Fruit fly (Drosophila melanogaster) whole organism, embryonic: ENCODE data around the gene CHOp24.

Source experiments
- Aef1 ChIP-seq: fragments of 200-800 bp; sonication (Bioruptor generic); IDR thresholded peaks from 3 replicates; pipeline ENCODE4 v1.3.6; 2022; ENCODE audit warnings: missing biosample characterization, missing genetic modification characterization
- Asciz ChIP-seq: fragments of 200-800 bp; sonication (Bioruptor generic); optimal IDR thresholded peaks from 2 replicates; lab custom pipeline; 2017; ENCODE audit warnings: missing biosample characterization, mild to moderate bottlenecking, missing genetic modification characterization, missing genetic modification reagents
- BtbVII ChIP-seq: fragments of 200-800 bp; sonication (Bioruptor generic); optimal IDR thresholded peaks from 3 replicates; lab custom pipeline; 2017; ENCODE audit warnings: missing biosample characterization, mild to moderate bottlenecking, missing genetic modification characterization
- CG10565 ChIP-seq: fragments of 200-800 bp; sonication (Bioruptor generic); optimal IDR thresholded peaks from 3 replicates; lab custom pipeline; 2016; ENCODE audit warnings: missing biosample characterization, mild to moderate bottlenecking, missing genetic modification characterization
- CG12299 ChIP-seq: fragments of 200-800 bp; sonication (Bioruptor generic); optimal IDR thresholded peaks from 2 replicates; lab custom pipeline; 2018; ENCODE audit warnings: missing biosample characterization, mild to moderate bottlenecking, missing genetic modification characterization
- CG18599 ChIP-seq: fragments of 200-800 bp; sonication (Bioruptor generic); optimal IDR thresholded peaks from 3 replicates; lab custom pipeline; 2017; ENCODE audit warnings: missing biosample characterization, missing genetic modification characterization, mild to moderate bottlenecking, moderate library complexity, missing genetic modification reagents
- CG30403 ChIP-seq: fragments of 200-800 bp; sonication (Bioruptor generic); optimal IDR thresholded peaks from 3 replicates; lab custom pipeline; 2016; ENCODE audit warnings: missing biosample characterization, missing genetic modification characterization
- CG3726 ChIP-seq: fragments of 200-800 bp; sonication (Bioruptor generic); IDR thresholded peaks from 3 replicates; pipeline ENCODE4, ENCODE4 v1.3.6; 2022; ENCODE audit warnings: missing biosample characterization, missing genetic modification characterization
- CG3995 ChIP-seq: fragments of 200-800 bp; sonication (Bioruptor generic); optimal IDR thresholded peaks from 3 replicates; lab custom pipeline; 2016; ENCODE audit warnings: missing biosample characterization, missing genetic modification characterization
- CG4360 ChIP-seq: fragments of 200-800 bp; sonication (Bioruptor generic); IDR thresholded peaks from 2 replicates; pipeline ENCODE4 v1.3.6; 2022; ENCODE audit warnings: missing biosample characterization, missing genetic modification characterization
- CG4404 ChIP-seq: fragments of 200-800 bp; sonication (Bioruptor generic); IDR thresholded peaks from 2 replicates; pipeline ENCODE4 v1.3.6; 2022; ENCODE audit warnings: missing biosample characterization, missing genetic modification characterization
- CG4424 ChIP-seq: fragments of 200-800 bp; sonication (Bioruptor generic); optimal IDR thresholded peaks from 3 replicates; lab custom pipeline; 2016; ENCODE audit warnings: missing biosample characterization, missing genetic modification characterization
- CG6689 ChIP-seq: fragments of 200-800 bp; sonication (Bioruptor generic); IDR thresholded peaks from 2 replicates; pipeline ENCODE4 v1.3.6; 2022; ENCODE audit warnings: missing biosample characterization, missing genetic modification characterization
- CG6765 ChIP-seq: fragments of 200-800 bp; sonication (Bioruptor generic); optimal IDR thresholded peaks from 3 replicates; lab custom pipeline; 2017; ENCODE audit warnings: missing biosample characterization, mild to moderate bottlenecking, missing genetic modification characterization
- CG7745 ChIP-seq: fragments of 200-800 bp; sonication (Bioruptor generic); optimal IDR thresholded peaks from 2 replicates; lab custom pipeline; 2018; ENCODE audit warnings: missing biosample characterization, mild to moderate bottlenecking, missing genetic modification characterization, moderate library complexity
- Dll ChIP-seq: fragments of 200-800 bp; sonication (Bioruptor generic); IDR thresholded peaks from 4 replicates; pipeline ENCODE4 v1.3.6; 2022; ENCODE audit warnings: missing biosample characterization, missing genetic modification characterization; ENCODE audit not compliant: partially characterized antibody
- Gug ChIP-seq: fragments of 200-800 bp; sonication (Bioruptor generic); IDR thresholded peaks from 4 replicates; pipeline ENCODE4 v1.3.6; 2022; ENCODE audit warnings: missing biosample characterization, missing genetic modification characterization
- MBD-R2 ChIP-seq: fragments of 200-800 bp; sonication (Bioruptor generic); IDR thresholded peaks from 2 replicates; pipeline ENCODE4 v1.3.6; 2022; ENCODE audit warnings: missing biosample characterization, missing genetic modification characterization
- Mad ChIP-seq: fragments of 200-800 bp; sonication (Bioruptor generic); optimal IDR thresholded peaks from 2 replicates; lab custom pipeline; 2016; ENCODE audit warnings: missing biosample characterization, missing genetic modification characterization
- Max ChIP-seq: fragments of 200-800 bp; sonication (Bioruptor generic); optimal IDR thresholded peaks from 2 replicates; lab custom pipeline; 2016; ENCODE audit warnings: missing biosample characterization, mild to moderate bottlenecking, missing genetic modification characterization
- NK7.1 ChIP-seq: fragments of 200-800 bp; sonication (Bioruptor generic); optimal IDR thresholded peaks from 3 replicates; lab custom pipeline; 2016; ENCODE audit warnings: missing biosample characterization, missing genetic modification characterization
- Oaz ChIP-seq: fragments of 200-800 bp; sonication (Bioruptor generic); IDR thresholded peaks from 2 replicates; pipeline ENCODE4 v1.3.6; 2022; ENCODE audit warnings: missing biosample characterization, missing genetic modification characterization
- PHDP ChIP-seq: fragments of 200-800 bp; sonication (Bioruptor generic); optimal IDR thresholded peaks from 3 replicates; lab custom pipeline; 2018; ENCODE audit warnings: missing biosample characterization, mild to moderate bottlenecking, missing genetic modification characterization, moderate library complexity
- Rfx ChIP-seq: fragments of 200-800 bp; sonication (Bioruptor generic); IDR thresholded peaks from 2 replicates; pipeline ENCODE4 v1.3.6; 2022; ENCODE audit warnings: missing biosample characterization, missing genetic modification characterization
- Sry-β ChIP-seq: fragments of 200-800 bp; sonication (Bioruptor generic); optimal IDR thresholded peaks from 2 replicates; lab custom pipeline; 2018; ENCODE audit warnings: missing biosample characterization, mild to moderate bottlenecking, missing genetic modification characterization, moderate library complexity
- al ChIP-seq: fragments of 200-800 bp; sonication (Bioruptor generic); IDR thresholded peaks from 2 replicates; pipeline ENCODE4 v1.3.6; 2022; ENCODE audit warnings: missing biosample characterization, missing genetic modification characterization
- bab2 ChIP-seq: fragments of 200-800 bp; sonication (Bioruptor generic); optimal IDR thresholded peaks from 2 replicates; lab custom pipeline; 2016; ENCODE audit warnings: missing biosample characterization, missing genetic modification characterization
- bsh ChIP-seq, 2 experiments: fragments of 200-800 bp; sonication (Bioruptor generic); optimal IDR thresholded peaks; 2 replicates each; lab custom pipeline; 2017 to 2018; ENCODE audit warnings: mild to moderate bottlenecking in 2 of 2, missing biosample characterization in 2 of 2, missing genetic modification characterization in 2 of 2, moderate library complexity in 1 of 2
- crol ChIP-seq: fragments of 200-800 bp; sonication (Bioruptor generic); IDR thresholded peaks from 2 replicates; pipeline ENCODE4 v1.3.6; 2022; ENCODE audit warnings: missing biosample characterization, missing genetic modification characterization
- dpn ChIP-seq, 2 experiments: fragments of 200-800 bp; sonication (Bioruptor generic); optimal IDR thresholded peaks; 3 replicates each; lab custom pipeline; 2016; ENCODE audit warnings: missing biosample characterization in 2 of 2, missing genetic modification characterization in 2 of 2
- exex ChIP-seq: fragments of 200-800 bp; sonication (Bioruptor generic); optimal IDR thresholded peaks from 4 replicates; lab custom pipeline; 2018; ENCODE audit warnings: missing biosample characterization, mild to moderate bottlenecking, missing genetic modification characterization, moderate library complexity
- fd96Cb ChIP-seq: fragments of 200-800 bp; sonication (Bioruptor generic); optimal IDR thresholded peaks from 2 replicates; lab custom pipeline; 2018; ENCODE audit warnings: missing biosample characterization, mild to moderate bottlenecking, missing genetic modification characterization, moderate library complexity
- gcm2 ChIP-seq: fragments of 200-800 bp; sonication (Bioruptor generic); optimal IDR thresholded peaks from 2 replicates; lab custom pipeline; 2016; ENCODE audit warnings: missing biosample characterization, missing genetic modification characterization
- gem ChIP-seq: fragments of 200-800 bp; sonication (Bioruptor generic); optimal IDR thresholded peaks from 2 replicates; lab custom pipeline; 2019; ENCODE audit warnings: missing biosample characterization, mild to moderate bottlenecking, missing genetic modification characterization, moderate library complexity
- kah ChIP-seq: fragments of 200-800 bp; sonication (Bioruptor generic); optimal IDR thresholded peaks from 2 replicates; lab custom pipeline; 2018; ENCODE audit warnings: missing biosample characterization, mild to moderate bottlenecking, missing genetic modification characterization
- lilli ChIP-seq: fragments of 200-800 bp; sonication (Bioruptor generic); optimal IDR thresholded peaks from 3 replicates; lab custom pipeline; 2016; ENCODE audit warnings: missing biosample characterization, missing genetic modification characterization
- nerfin-1 ChIP-seq: fragments of 200-800 bp; sonication (Bioruptor generic); optimal IDR thresholded peaks from 3 replicates; lab custom pipeline; 2019; ENCODE audit warnings: missing biosample characterization, mild to moderate bottlenecking, missing genetic modification characterization, moderate library complexity
- nerfin-2 ChIP-seq: fragments of 200-800 bp; sonication (Bioruptor generic); IDR thresholded peaks from 2 replicates; pipeline ENCODE4 v1.3.6; 2022; ENCODE audit warnings: missing biosample characterization, missing genetic modification characterization; ENCODE audit not compliant: partially characterized antibody
- p53 ChIP-seq: fragments of 200-800 bp; sonication (Bioruptor generic); optimal IDR thresholded peaks from 2 replicates; lab custom pipeline; 2016; ENCODE audit warnings: missing biosample characterization, missing genetic modification characterization
- pb ChIP-seq: fragments of 200-800 bp; sonication (Bioruptor generic); optimal IDR thresholded peaks from 3 replicates; lab custom pipeline; 2016; ENCODE audit warnings: missing biosample characterization, missing genetic modification characterization
- pfk ChIP-seq: fragments of 200-800 bp; sonication (Bioruptor generic); optimal IDR thresholded peaks from 2 replicates; lab custom pipeline; 2018; ENCODE audit warnings: missing biosample characterization, mild to moderate bottlenecking, missing genetic modification characterization, moderate library complexity
- psq ChIP-seq: fragments of 200-800 bp; sonication (Bioruptor generic); optimal IDR thresholded peaks from 2 replicates; lab custom pipeline; 2017; ENCODE audit warnings: missing biosample characterization, missing genetic modification characterization
- pzg ChIP-seq: fragments of 200-800 bp; sonication (Bioruptor generic); optimal IDR thresholded peaks from 3 replicates; lab custom pipeline; 2018; ENCODE audit warnings: missing biosample characterization, mild to moderate bottlenecking, missing genetic modification characterization, moderate library complexity
- sob ChIP-seq: fragments of 200-800 bp; sonication (Bioruptor generic); IDR thresholded peaks from 2 replicates; pipeline ENCODE4 v1.3.6; 2022; ENCODE audit warnings: missing biosample characterization, missing genetic modification characterization
- sqz ChIP-seq: fragments of 200-800 bp; sonication (Bioruptor generic); optimal IDR thresholded peaks from 3 replicates; lab custom pipeline; 2018; ENCODE audit warnings: missing biosample characterization, mild to moderate bottlenecking, missing genetic modification characterization
- tap ChIP-seq: fragments of 200-800 bp; optimal IDR thresholded peaks from 3 replicates; lab custom pipeline; 2019; ENCODE audit warnings: missing biosample characterization, mild to moderate bottlenecking, missing genetic modification characterization, moderate library complexity
- tll ChIP-seq, 2 experiments: fragments of 200-800 bp in 1 of 2; fragments of >200 bp in 1 of 2; sonication (Bioruptor generic) in 1 of 2; optimal IDR thresholded peaks; 2 replicates each; lab custom pipeline; 2017 to 2019; ENCODE audit warnings: missing biosample characterization in 2 of 2, missing genetic modification characterization in 2 of 2, mild to moderate bottlenecking in 1 of 2, moderate library complexity in 1 of 2
- vfl ChIP-seq: fragments of 200-800 bp; sonication (Bioruptor generic); optimal IDR thresholded peaks from 2 replicates; lab custom pipeline; 2016; ENCODE audit warnings: missing biosample characterization, missing genetic modification characterization
- zfh1 ChIP-seq: fragments of 200-800 bp; sonication (Bioruptor generic); IDR thresholded peaks from 3 replicates; pipeline ENCODE4 v1.3.6; 2022; ENCODE audit warnings: missing biosample characterization, missing genetic modification characterization

Gene CHOp24

DNA sequence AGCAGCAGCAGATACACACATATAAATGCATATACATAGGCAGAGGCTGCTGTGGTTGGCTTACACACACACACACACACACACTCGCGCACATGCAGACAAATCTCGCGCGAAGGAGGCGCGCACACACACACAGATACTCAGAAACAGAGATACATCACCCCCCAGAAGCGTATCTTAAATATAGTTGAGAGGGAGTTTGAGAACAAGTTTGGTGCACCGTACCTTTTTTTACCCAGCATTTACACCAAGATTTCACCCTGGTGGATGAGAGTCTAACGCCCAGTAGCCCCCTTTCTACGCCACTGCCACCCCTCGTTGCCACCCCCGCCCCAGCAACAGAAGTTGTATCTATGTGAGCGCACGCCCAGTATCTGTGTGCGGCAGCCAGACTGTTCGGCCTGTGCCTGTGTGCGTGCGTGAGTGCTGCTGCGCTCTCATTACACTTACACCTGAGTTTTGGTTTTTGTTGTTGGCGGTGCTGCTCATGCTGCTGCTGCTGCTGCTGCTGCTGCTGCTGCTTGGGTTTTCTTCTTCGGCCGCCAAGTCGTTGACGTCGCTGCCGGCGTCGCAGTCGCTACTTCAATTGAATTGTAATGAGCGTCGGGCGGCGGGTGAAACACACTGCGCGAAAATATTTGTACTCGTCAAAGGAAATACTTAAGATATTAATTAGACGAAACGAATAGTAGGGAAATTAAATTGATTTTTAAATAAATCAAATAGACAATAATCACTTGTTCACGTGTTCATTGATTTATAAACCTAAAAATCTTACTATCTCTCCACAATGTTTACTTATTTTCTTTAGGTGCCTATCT is 49.5 kb downstream of the CHOp24 start (continued):
- TF ChIP-seq CG3995 (GFP tag; lab: Kevin White, UChicago) (no peak), CG4424 (GFP tag; lab: Kevin White, UChicago) (peak; percentile 80), al (GFP tag; lab: Robert Waterston, UW) (peak; percentile 68), gem (tag; lab: Kevin White, UChicago) (peak; percentile 88), Gug (GFP tag; lab: Robert Waterston, UW) (peak; percentile 97), nerfin-1 (peak; percentile 51), tll (GFP tag; optimal IDR thresholded peaks at IDR 0.05; lab: Kevin White, UChicago) (no peak), pb (GFP tag; lab: Kevin White, UChicago) (no peak), psq (GFP tag; lab: Kevin White, UChicago) (no peak), lilli (peak; percentile 56), CG12299 (tag; lab: Kevin White, UChicago) (no peak), CG7745 (tag; lab: Kevin White, UChicago) (no peak), sqz (GFP tag; lab: Kevin White, UChicago) (peak; percentile 28), p53 (no peak), pzg (GFP tag; lab: Kevin White, UChicago) (peak; percentile 5), CG6689 (GFP tag; lab: Robert Waterston, UW) (peak; percentile 90), exex (tag; lab: Kevin White, UChicago) (no peak), BtbVII (GFP tag; lab: Kevin White, UChicago) (peak; percentile 4), PHDP (tag; lab: Kevin White, UChicago) (peak; percentile 70), gcm2 (GFP tag; lab: Kevin White, UChicago) (no peak), Dll (GFP tag; lab: Robert Waterston, UW) (no peak), bsh (GFP tag; optimal IDR thresholded peaks at IDR 0.05; lab: Kevin White, UChicago) (peak; percentile 77 to 88), crol (GFP tag; lab: Robert Waterston, UW) (peak; percentile 88), Max (GFP tag; lab: Kevin White, UChicago) (no peak), CG4404 (GFP tag; lab: Robert Waterston, UW) (peak; percentile 94), CG18599 (GFP tag; lab: Kevin White, UChicago) (peak; percentile 86), zfh1 (GFP tag; lab: Robert Waterston, UW) (peak; percentile 97), CG4360 (GFP tag; lab: Robert Waterston, UW) (peak; percentile 56; the same call in 1 of the 2 replicates), Asciz (peak; percentile 48), Aef1 (peak; percentile 89), fd96Cb (peak; percentile 82), Mad (no peak), Rfx (GFP tag; lab: Robert Waterston, UW) (peak; percentile 93), nerfin-2 (no peak), MBD-R2 (GFP tag; lab: Robert Waterston, UW) (peak; percentile 74), Oaz (GFP tag; lab: Robert Waterston, UW) (peak; percentile 69), CG3726 (GFP tag; lab: Robert Waterston, UW) (peak; percentile 93), CG30403 (GFP tag; lab: Kevin White, UChicago) (peak; percentile 81), kah (no peak), tap (tag; lab: Kevin White, UChicago) (peak; percentile 45), dpn (GFP tag; optimal IDR thresholded peaks at IDR 0.05; lab: Kevin White, UChicago) (peak in 1 of 2 experiments; percentile 90), sob (GFP tag; lab: Robert Waterston, UW) (peak; percentile 86), NK7.1 (GFP tag; lab: Kevin White, UChicago) (no peak), bab2 (GFP tag; lab: Kevin White, UChicago) (peak; percentile 32), CG10565 (no peak), vfl (GFP tag; lab: Kevin White, UChicago) (peak; percentile 5), CG6765 (GFP tag; lab: Kevin White, UChicago) (no peak), pfk (GFP tag; lab: Kevin White, UChicago) (no peak), Sry-β (GFP tag; lab: Kevin White, UChicago) (no peak)
